Worm (Caenorhabditis elegans) whole organism, L2 larva: ENCODE data around the gene sfxn-1.2.

ENCODE experiments used
- aly-2 ChIP-seq: fragments of 150-350 bp; optimal IDR thresholded peaks from 2 replicates; lab custom pipeline; 2014; ENCODE audit warnings: missing biosample characterization, missing genetic modification characterization
- ama-1 ChIP-seq: fragments of 150-350 bp; optimal IDR thresholded peaks from 2 replicates; lab custom pipeline; 2018; ENCODE audit warnings: inconsistent platforms
- ceh-82 ChIP-seq: fragments of 150-350 bp; optimal IDR thresholded peaks from 2 replicates; lab custom pipeline; 2014; ENCODE audit warnings: missing biosample characterization, missing genetic modification characterization
- mdl-1 ChIP-seq, 2 experiments: fragments of 150-350 bp in 1 of 2; sonication (generic microtip) in 1 of 2; optimal IDR thresholded peaks; 2 replicates each; lab custom pipeline; 2017; ENCODE audit warnings: missing biosample characterization in 2 of 2, missing genetic modification characterization in 2 of 2
- nhr-11 ChIP-seq: fragments of 150-350 bp; optimal IDR thresholded peaks from 2 replicates; lab custom pipeline; 2014; ENCODE audit warnings: missing biosample characterization, missing genetic modification characterization
- nhr-23 ChIP-seq: fragments of 150-350 bp; optimal IDR thresholded peaks from 2 replicates; lab custom pipeline; 2014; ENCODE audit warnings: missing biosample characterization, missing genetic modification reagents, missing genetic modification characterization
- nhr-6 ChIP-seq: fragments of 150-350 bp; optimal IDR thresholded peaks from 2 replicates; lab custom pipeline; 2014; ENCODE audit warnings: missing biosample characterization, missing genetic modification characterization
- nhr-77 ChIP-seq: fragments of 150-350 bp; optimal IDR thresholded peaks from 2 replicates; lab custom pipeline; 2014; ENCODE audit warnings: missing biosample characterization, missing genetic modification characterization
- sem-4 ChIP-seq: fragments of 150-350 bp; optimal IDR thresholded peaks from 2 replicates; lab custom pipeline; 2014; ENCODE audit warnings: missing biosample characterization, missing genetic modification reagents, missing genetic modification characterization
- unc-55 ChIP-seq: fragments of 150-350 bp; sonication (generic microtip); optimal IDR thresholded peaks from 3 replicates; lab custom pipeline; 2014; ENCODE audit warnings: missing biosample characterization, missing genetic modification reagents, missing genetic modification characterization
- unc-62 ChIP-seq: fragments of 150-350 bp; optimal IDR thresholded peaks from 2 replicates; lab custom pipeline; 2014; ENCODE audit warnings: missing biosample characterization, missing genetic modification reagents, missing genetic modification characterization
- zag-1 ChIP-seq: fragments of 150-350 bp; optimal IDR thresholded peaks from 2 replicates; lab custom pipeline; 2014; ENCODE audit warnings: missing biosample characterization, missing genetic modification characterization
- ztf-11 ChIP-seq: sonication (generic microtip); optimal IDR thresholded peaks from 2 replicates; lab custom pipeline; 2017; ENCODE audit warnings: missing biosample characterization, missing genetic modification characterization

DNA sequence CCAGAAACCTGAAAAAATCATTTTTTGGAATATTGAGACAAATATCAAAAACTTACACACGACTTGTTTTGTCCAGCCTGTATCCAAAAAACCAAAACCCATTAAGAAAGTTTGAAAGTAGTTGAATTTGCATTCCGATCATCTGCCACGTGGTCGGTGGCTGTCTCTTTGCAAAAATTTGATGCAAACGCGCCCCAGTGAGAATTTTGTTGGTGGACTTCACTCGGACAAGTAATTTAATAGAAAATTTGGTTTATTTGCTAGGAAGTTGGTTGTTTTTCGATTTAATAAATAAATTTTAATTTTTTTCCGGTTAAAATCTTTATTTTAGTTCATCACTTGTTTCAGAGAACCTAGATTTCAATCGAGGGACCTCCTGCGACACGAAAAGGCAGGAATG, 10.5 kb upstream of the sfxn-1.2 start:
- TF ChIP-seq nhr-6 (tag; lab: Kevin White, UChicago) (no peak), unc-55 (GFP tag; lab: Kevin White, UChicago) (no peak), ceh-82 (tag; lab: Kevin White, UChicago) (no peak), sem-4 (tag; lab: Kevin White, UChicago) (no peak), zag-1 (tag; lab: Kevin White, UChicago) (no peak), ztf-11 (tag; lab: Kevin White, UChicago) (no peak), nhr-23 (tag; lab: Kevin White, UChicago) (no peak), mdl-1 (tag; optimal IDR thresholded peaks at IDR 0.05; lab: Kevin White, UChicago) (no peak), nhr-11 (tag; lab: Kevin White, UChicago) (no peak), unc-62 (no peak), ama-1 (lab: Kevin White, UChicago) (no peak), nhr-77 (tag; lab: Kevin White, UChicago) (no peak), aly-2 (no peak)
